Worm (Caenorhabditis elegans): ENCODE data around the gene T09A5.14.

Gene T09A5.14

ce11 chrII:7835314-7835713 is 3.2 kb downstream of the T09A5.14 start, which contains the start of gene cex-2:
TSS of gene cex-2 (minus strand) at chrII:7835414.
- TF ChIP-seq ZK185.1 (tag; optimal IDR thresholded peaks at IDR 0.05; ENCODE audit: poor library complexity, severe bottlenecking) (no peak), nhr-179 (tag; optimal IDR thresholded peaks at IDR 0.05) (no peak), nhr-80 (tag; optimal IDR thresholded peaks at IDR 0.05) (no peak), ztf-28 (GFP tag; IDR thresholded peaks at IDR 0.05) (no peak), dpl-1 (GFP tag; optimal IDR thresholded peaks at IDR 0.05) (no peak), dox-1 (GFP tag; IDR thresholded peaks at IDR 0.05) (no peak), ceh-58 (GFP tag; IDR thresholded peaks at IDR 0.05) (no peak), hlh-12 (tag; optimal IDR thresholded peaks at IDR 0.05) (no peak), efl-1 (GFP tag; optimal IDR thresholded peaks at IDR 0.05) (no peak), sea-2 (GFP tag; IDR thresholded peaks at IDR 0.05) (no peak)

DNA sequence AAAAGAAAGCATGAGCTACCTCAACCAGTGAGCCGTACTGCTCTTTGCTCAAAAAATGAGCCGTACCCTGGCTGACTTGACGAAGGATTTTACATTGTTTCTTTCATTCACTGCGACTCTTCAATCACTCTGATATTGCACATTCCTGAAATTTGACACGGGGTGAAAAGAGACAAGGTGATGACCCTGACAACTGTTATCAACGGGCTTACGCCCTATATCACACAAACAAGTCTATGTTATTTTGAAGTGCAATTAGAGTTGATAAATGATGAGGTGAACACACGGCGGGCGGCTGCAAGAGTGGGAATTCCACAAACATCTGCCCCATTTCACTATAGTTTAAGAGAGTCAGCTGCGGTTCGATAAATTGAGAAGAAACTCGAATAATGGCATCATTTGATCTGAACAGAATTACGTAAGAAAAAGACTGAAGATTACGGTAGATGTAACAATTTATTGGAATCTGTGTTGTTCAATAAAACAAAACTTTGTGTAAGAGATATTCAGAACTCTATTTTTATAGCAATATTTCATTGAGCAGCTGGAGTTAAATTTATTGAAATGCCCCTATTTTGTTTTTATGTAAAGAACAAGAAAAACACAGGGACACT is 4.6 kb downstream of the T09A5.14 start:
- TF ChIP-seq somi-1 (GFP tag; optimal IDR thresholded peaks at IDR 0.05), result peak; percentile 40
- 0 out of 2 replicates have a peak, but pooled peaks have one; percentile 7 for TF ChIP-seq nfyb-1 (GFP tag; IDR thresholded peaks at IDR 0.05)
- no peak for TF ChIP-seq F37B4.10 (GFP tag; IDR thresholded peaks at IDR 0.05)
- peak; percentile 61 for TF ChIP-seq K12H6.12 (tag; optimal IDR thresholded peaks at IDR 0.05)

ce11 chrII:7838661-7839060 is 6.5 kb downstream of the T09A5.14 start:
- TF ChIP-seq snpc-3.4 (tag; optimal IDR thresholded peaks at IDR 0.05) (no peak), C06A6.2 (GFP tag; conservative IDR thresholded peaks at IDR 0.05) (no peak), rpc-1 (optimal IDR thresholded peaks at IDR 0.05) (no peak), rpc-1 (tag; optimal IDR thresholded peaks at IDR 0.05) (no peak), bed-1 (GFP tag; IDR thresholded peaks at IDR 0.05) (no peak), attf-6 (GFP tag; IDR thresholded peaks at IDR 0.05) (no peak), hmg-1.2 (GFP tag; IDR thresholded peaks at IDR 0.05) (peak; percentile 76), cebp-2 (GFP tag; IDR thresholded peaks at IDR 0.05) (no peak)

DNA sequence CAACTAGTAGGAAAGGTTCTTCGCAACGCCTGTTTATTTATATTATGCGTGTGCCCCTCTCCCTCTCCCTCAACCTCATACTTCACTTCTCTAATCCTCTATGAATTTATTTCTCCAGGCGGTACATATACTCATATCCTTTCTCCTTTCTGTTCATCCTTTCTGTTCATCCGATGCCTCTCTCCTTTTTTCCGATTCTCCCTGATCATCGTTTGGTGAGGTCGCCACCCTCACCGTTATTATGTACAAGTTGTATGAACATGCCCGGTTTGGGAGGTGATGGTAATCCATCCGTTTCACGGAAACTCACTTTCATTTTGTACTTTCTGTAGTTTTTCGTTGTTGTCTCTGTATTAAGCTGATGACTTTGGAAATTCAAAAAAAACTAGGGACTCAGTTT is 7.5 kb downstream of the T09A5.14 start:
- TF ChIP-seq F37B4.10 (GFP tag; IDR thresholded peaks at IDR 0.05) (no peak), egl-44 (GFP tag; IDR thresholded peaks at IDR 0.05) (no peak), sdz-38 (tag; optimal IDR thresholded peaks at IDR 0.05) (no peak), madf-10 (tag; optimal IDR thresholded peaks at IDR 0.05) (no peak), die-1 (tag; optimal IDR thresholded peaks at IDR 0.05) (no peak), Y67H2A.10 (GFP tag; conservative IDR thresholded peaks at IDR 0.05) (no peak), ama-1 (optimal IDR thresholded peaks at IDR 0.05) (no peak), ama-1 (GFP tag; optimal IDR thresholded peaks at IDR 0.05) (no peak), lir-1 (GFP tag; conservative IDR thresholded peaks at IDR 0.05) (no peak), F57C9.4 (tag; optimal IDR thresholded peaks at IDR 0.05) (no peak), ztf-18 (tag; optimal IDR thresholded peaks at IDR 0.05) (no peak), dox-1 (GFP tag; IDR thresholded peaks at IDR 0.05) (no peak), attf-3 (GFP tag; conservative IDR thresholded peaks at IDR 0.05) (no peak), ztf-22 (GFP tag; optimal IDR thresholded peaks at IDR 0.05) (no peak), fkh-3 (tag; optimal IDR thresholded peaks at IDR 0.05) (no peak)

ce11 chrII:7842053-7842452 is 9.9 kb downstream of the T09A5.14 start, which contains the start of gene klp-3:
TSS of gene klp-3 (plus strand) at chrII:7842353.
- TF ChIP-seq hlh-12 (tag; optimal IDR thresholded peaks at IDR 0.05) (no peak), rcor-1 (GFP tag; IDR thresholded peaks at IDR 0.05) (no peak), B0019.2 (GFP tag; conservative IDR thresholded peaks at IDR 0.05) (no peak), hsf-1 (GFP tag; IDR thresholded peaks at IDR 0.05) (no peak), ztf-6 (GFP tag; IDR thresholded peaks at IDR 0.05) (no peak), lin-26 (GFP tag; IDR thresholded peaks at IDR 0.05) (no peak)

Data from whole organism, young adult.